Worm (Caenorhabditis elegans): Measurements from ENCODE around the gene F35G2.3.

- TF ChIP-seq T22C8.4 (GFP tag; IDR thresholded peaks at IDR 0.05) (no peak), cog-1 (tag; optimal IDR thresholded peaks at IDR 0.05) (no peak), ztf-23 (GFP tag; IDR thresholded peaks at IDR 0.05) (no peak), med-1 (GFP tag; optimal IDR thresholded peaks at IDR 0.05; ENCODE audit: insufficient read depth) (no peak), ref-1 (GFP tag; conservative IDR thresholded peaks at IDR 0.05) (no peak), flt-1 (GFP tag; IDR thresholded peaks at IDR 0.05) (no peak)
Measured at ce11 chrIV:12217142-12217541, 7.7 kb downstream of the F35G2.3 start.

All from whole organism, midembryonic.